Fruit fly (Drosophila melanogaster) whole organism, prepupa: Measurements from ENCODE around the gene CG11309.

Experiments
- CG15336 ChIP-seq: fragments of 200-800 bp; sonication (Bioruptor generic); IDR thresholded peaks from 2 replicates; pipeline ENCODE4 v1.3.6; 2022; ENCODE audit warnings: missing biosample characterization, missing genetic modification characterization
- dsx ChIP-seq: fragments of 200-800 bp; optimal IDR thresholded peaks from 3 replicates; lab custom pipeline; 2019; ENCODE audit warnings: missing biosample characterization, mild to moderate bottlenecking, missing genetic modification characterization, moderate library complexity; ENCODE audit not compliant: poor library complexity, severe bottlenecking
- net ChIP-seq: fragments of 200-800 bp; sonication (Bioruptor generic); optimal IDR thresholded peaks from 3 replicates; lab custom pipeline; 2016; ENCODE audit warnings: missing biosample characterization, missing genetic modification characterization

- TF ChIP-seq dsx (GFP tag; lab: Kevin White, UChicago) (peak; percentile 47), net (GFP tag; lab: Kevin White, UChicago) (peak; percentile 34), CG15336 (GFP tag; lab: Robert Waterston, UW) (no peak)
Measured at dm6 chr3L:21252932-21253760, 51.3 kb downstream of the CG11309 start.
